Worm (Caenorhabditis elegans) whole organism, L4 larva: ENCODE data around the gene T24C12.1.

ENCODE experiments used
- F44E2.7 ChIP-seq: fragments of 200-800 bp; sonication (Bioruptor generic); IDR thresholded peaks from 2 replicates; pipeline ENCODE4 v2.1.2; 2022; ENCODE audit warnings: missing genetic modification characterization, missing compliant biosample characterization
- ama-1 ChIP-seq: fragments of 150-350 bp; optimal IDR thresholded peaks from 2 replicates; lab custom pipeline; 2014; ENCODE audit warnings: inconsistent platforms, mixed read lengths
- dpl-1 ChIP-seq: fragments of 150-350 bp; optimal IDR thresholded peaks from 2 replicates; lab custom pipeline; 2014; ENCODE audit warnings: missing biosample characterization, missing genetic modification reagents, missing genetic modification characterization
- fkh-10 ChIP-seq: fragments of 150-350 bp; optimal IDR thresholded peaks from 2 replicates; lab custom pipeline; 2014; ENCODE audit warnings: missing biosample characterization, missing genetic modification reagents, missing genetic modification characterization
- fos-1 ChIP-seq: fragments of 150-350 bp; optimal IDR thresholded peaks from 2 replicates; lab custom pipeline; 2014; ENCODE audit warnings: missing biosample characterization, missing genetic modification characterization
- lsy-2 ChIP-seq, 2 experiments: fragments of 150-350 bp in 1 of 2; sonication (generic microtip) in 1 of 2; optimal IDR thresholded peaks; 2 replicates each; lab custom pipeline; 2014 to 2017; ENCODE audit warnings: missing biosample characterization in 2 of 2, missing genetic modification characterization in 2 of 2
- mxl-2 ChIP-seq: fragments of 200-800 bp; sonication (Bioruptor generic); conservative IDR thresholded peaks from 2 replicates; pipeline ENCODE4 v1.3.6; 2022; ENCODE audit warnings: missing genetic modification reagents, missing genetic modification characterization, missing compliant biosample characterization
- nhr-111 ChIP-seq: fragments of 200-800 bp; sonication (Bioruptor generic); optimal IDR thresholded peaks from 2 replicates; lab custom pipeline; 2018; ENCODE audit warnings: mild to moderate bottlenecking, missing genetic modification characterization, missing compliant biosample characterization
- pqm-1 ChIP-seq: sonication (generic microtip); optimal IDR thresholded peaks from 2 replicates; lab custom pipeline; 2017; ENCODE audit warnings: missing biosample characterization, missing genetic modification characterization
- snpc-4 ChIP-seq: fragments of 150-350 bp; optimal IDR thresholded peaks from 2 replicates; lab custom pipeline; 2014; ENCODE audit warnings: missing biosample characterization, missing genetic modification characterization
- unc-62 ChIP-seq, 3 experiments: fragments of 150-350 bp in 1 of 3; sonication (generic microtip); optimal IDR thresholded peaks in 2 of 3; peaks in 1 of 3; 1 replicate in 1 of 3; 2 replicates in 2 of 3; lab custom pipeline; 2014 to 2017; ENCODE audit warnings: missing biosample characterization in 3 of 3, missing genetic modification characterization in 3 of 3, missing genetic modification reagents in 3 of 3, missing genotype in 1 of 3

DNA sequence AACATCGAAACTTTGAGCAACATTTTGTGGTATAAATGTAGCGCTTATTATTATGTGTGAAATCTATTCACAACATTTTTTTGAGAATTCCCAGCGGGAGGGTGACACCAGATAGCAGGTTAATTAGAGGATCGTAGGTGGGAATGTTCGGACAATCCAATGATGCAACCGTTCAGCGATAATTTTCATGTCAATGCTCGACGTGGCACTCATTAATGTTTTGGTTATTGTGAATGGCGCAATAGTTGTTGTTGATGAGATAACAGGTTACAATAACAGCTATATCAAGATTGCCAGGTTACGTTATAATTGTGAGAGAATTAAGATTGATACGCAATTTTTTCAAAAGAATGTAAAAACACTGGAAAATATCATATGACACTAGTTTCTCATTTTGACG lies 32.1 kb downstream of the T24C12.1 start:
- TF ChIP-seq unc-62 (GFP tag; optimal IDR thresholded peaks at IDR 0.05 in 1 of 2; lab: Kevin White, UChicago), result no peak
- no peak for TF ChIP-seq unc-62 (tag; optimal IDR thresholded peaks at IDR 0.05; lab: Kevin White, UChicago)
- TF ChIP-seq F44E2.7 (GFP tag; lab: Robert Waterston, UW), result no peak
- no peak for TF ChIP-seq pqm-1 (tag; lab: Kevin White, UChicago)
- TF ChIP-seq snpc-4 (tag; lab: Kevin White, UChicago), result no peak
- no peak for TF ChIP-seq dpl-1 (GFP tag; lab: Kevin White, UChicago)
- no peak for TF ChIP-seq mxl-2 (GFP tag; lab: Robert Waterston, UW)
- TF ChIP-seq lsy-2 (tag; optimal IDR thresholded peaks at IDR 0.05; lab: Kevin White, UChicago), result no peak
- no peak for TF ChIP-seq ama-1 (lab: Kevin White, UChicago)
- no peak for TF ChIP-seq nhr-111
- no peak for TF ChIP-seq fos-1 (tag; lab: Kevin White, UChicago)
- no peak for TF ChIP-seq fkh-10
